Worm (Caenorhabditis elegans): ENCODE data around the gene msp-45.

msp-45 gene

ce11 chrII:5201922-5202562 is 45.2 kb upstream of the msp-45 start (continued):
- TF ChIP-seq ama-1 (optimal IDR thresholded peaks at IDR 0.05) (no peak), mab-9 (GFP tag; IDR thresholded peaks at IDR 0.05) (no peak), ceh-8 (GFP tag; optimal IDR thresholded peaks at IDR 0.05) (no peak), F16B12.6 (tag; optimal IDR thresholded peaks at IDR 0.05) (no peak), fkh-10 (GFP tag; optimal IDR thresholded peaks at IDR 0.05) (no peak)

ce11 chrII:5200987-5201582 is 44.2 kb upstream of the msp-45 start:
- TF ChIP-seq tbx-2 (tag; optimal IDR thresholded peaks at IDR 0.05) (peak; percentile 46), isw-1 (GFP tag; IDR thresholded peaks at IDR 0.05) (no peak), unc-130 (tag; optimal IDR thresholded peaks at IDR 0.05) (no peak), nhr-77 (tag; optimal IDR thresholded peaks at IDR 0.05) (no peak), alr-1 (tag; optimal IDR thresholded peaks at IDR 0.05; ENCODE audit: borderline replicate concordance) (no peak), dpl-1 (GFP tag; optimal IDR thresholded peaks at IDR 0.05) (peak in 2 of 3 experiments; percentile 11 to 23), ama-1 (optimal IDR thresholded peaks at IDR 0.05) (no peak), sptf-1 (tag; optimal IDR thresholded peaks at IDR 0.05) (no peak), ceh-8 (GFP tag; optimal IDR thresholded peaks at IDR 0.05) (no peak), Y116A8C.19 (tag; optimal IDR thresholded peaks at IDR 0.05; ENCODE audit: borderline replicate concordance) (no peak), nhr-20 (tag; optimal IDR thresholded peaks at IDR 0.05) (peak; percentile 39), C16A3.4 (tag; optimal IDR thresholded peaks at IDR 0.05) (peak; percentile 7), mdl-1 (tag; optimal IDR thresholded peaks at IDR 0.05) (no peak), nhr-47 (tag; optimal IDR thresholded peaks at IDR 0.05) (peak; percentile 28), tlp-1 (tag; optimal IDR thresholded peaks at IDR 0.05) (no peak), fkh-10 (GFP tag; optimal IDR thresholded peaks at IDR 0.05) (no peak), efl-1 (optimal IDR thresholded peaks at IDR 0.05) (peak; percentile 49 to 50), efl-1 (GFP tag; optimal IDR thresholded peaks at IDR 0.05 in 1 of 2) (peak; percentile 14 to 90), pag-3 (tag; optimal IDR thresholded peaks at IDR 0.05; ENCODE audit: borderline replicate concordance, insufficient read depth) (no peak), hlh-4 (tag; optimal IDR thresholded peaks at IDR 0.05) (no peak), swsn-7 (tag; optimal IDR thresholded peaks at IDR 0.05) (peak; percentile 30), blmp-1 (tag; optimal IDR thresholded peaks at IDR 0.05) (peak; percentile 87), nhr-71 (tag; optimal IDR thresholded peaks at IDR 0.05) (peak; percentile 78), pax-3 (tag; optimal IDR thresholded peaks at IDR 0.05) (no peak), nhr-28 (tag; optimal IDR thresholded peaks at IDR 0.05) (no peak), ceh-90 (tag; optimal IDR thresholded peaks at IDR 0.05) (no peak), skn-1 (tag; optimal IDR thresholded peaks at IDR 0.05) (peak; percentile 26), ets-5 (GFP tag; IDR thresholded peaks at IDR 0.05) (no peak), fkh-8 (tag; optimal IDR thresholded peaks at IDR 0.05) (peak; percentile 23), nhr-12 (tag; optimal IDR thresholded peaks at IDR 0.05) (no peak), nhr-11 (tag; optimal IDR thresholded peaks at IDR 0.05) (no peak), zip-4 (GFP tag; optimal IDR thresholded peaks at IDR 0.05) (no peak), vab-15 (tag; optimal IDR thresholded peaks at IDR 0.05) (no peak), sox-4 (tag; optimal IDR thresholded peaks at IDR 0.05) (no peak), dsc-1 (tag; optimal IDR thresholded peaks at IDR 0.05) (peak; percentile 63), jun-1 (tag; optimal IDR thresholded peaks at IDR 0.05) (no peak), irx-1 (tag; optimal IDR thresholded peaks at IDR 0.05) (no peak), elt-3 (tag; optimal IDR thresholded peaks at IDR 0.05) (peak in 1 of 6 experiments; percentile 45), elt-2 (tag; optimal IDR thresholded peaks at IDR 0.05) (no peak), hlh-17 (GFP tag; optimal IDR thresholded peaks at IDR 0.05; ENCODE audit: borderline replicate concordance) (no peak), zag-1 (tag; optimal IDR thresholded peaks at IDR 0.05) (no peak), ceh-82 (tag; optimal IDR thresholded peaks at IDR 0.05) (peak in 1 of 3 experiments; percentile 20), sup-37 (GFP tag; optimal IDR thresholded peaks at IDR 0.05) (no peak), mef-2 (tag; optimal IDR thresholded peaks at IDR 0.05) (no peak), lin-35 (GFP tag; optimal IDR thresholded peaks at IDR 0.05) (peak; percentile 31 to 37), lsy-2 (tag; optimal IDR thresholded peaks at IDR 0.05) (peak; percentile 22 to 65), ztf-4 (tag; optimal IDR thresholded peaks at IDR 0.05) (no peak)

Data from whole organism, L1 larva.